Worm (Caenorhabditis elegans) whole organism, mixed stage, embryonic: Measurements from ENCODE around the gene rdl-1.

Experiments used
- elt-1 ChIP-seq: sonication (generic microtip); optimal IDR thresholded peaks from 2 replicates; lab custom pipeline; 2017; ENCODE audit warnings: missing genetic modification characterization, mild to moderate bottlenecking, missing compliant biosample characterization, antibody characterized with exemption, moderate library complexity, borderline replicate concordance; ENCODE audit not compliant: insufficient read depth
- lsy-2 ChIP-seq: fragments of 150-350 bp; optimal IDR thresholded peaks from 2 replicates; lab custom pipeline; 2014; ENCODE audit warnings: missing biosample characterization, missing genetic modification characterization
- nhr-28 ChIP-seq: fragments of 150-350 bp; optimal IDR thresholded peaks from 2 replicates; lab custom pipeline; 2014; ENCODE audit warnings: missing biosample characterization, missing genetic modification characterization

DNA sequence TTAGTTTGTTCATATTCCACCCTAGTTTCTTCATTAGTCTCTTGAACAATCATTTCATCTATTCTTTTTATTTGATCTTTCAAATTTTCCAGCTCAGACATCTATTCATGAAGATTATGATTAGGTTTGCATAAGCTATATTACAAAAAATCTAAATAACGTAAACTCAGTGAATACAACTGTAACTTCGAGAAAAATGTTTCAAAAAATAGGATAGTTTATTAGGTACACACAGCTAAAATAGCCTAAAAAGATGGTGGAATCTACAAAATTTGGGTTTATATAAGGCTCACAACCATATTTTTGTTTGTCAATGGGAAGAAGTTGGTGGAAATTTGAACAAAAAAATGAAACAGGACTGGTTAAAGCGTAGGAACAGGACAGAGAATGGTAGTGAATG is 42.6 kb upstream of the rdl-1 start, which contains the start of gene zgpa-1:
- TF ChIP-seq nhr-28 (tag; lab: Kevin White, UChicago) = no peak
- TF ChIP-seq elt-1 (tag; lab: Kevin White, UChicago) = no peak
- TF ChIP-seq lsy-2 = no peak
